Fruit fly (Drosophila melanogaster) whole organism, embryonic: ENCODE results near the gene CG31388.

Source experiments
- Bdp1 ChIP-seq: fragments of 200-800 bp; sonication (Bioruptor generic); optimal IDR thresholded peaks from 3 replicates; lab custom pipeline; 2016; ENCODE audit warnings: missing biosample characterization, missing genetic modification characterization
- CG1024 ChIP-seq: fragments of 200-800 bp; sonication (Bioruptor generic); IDR thresholded peaks from 2 replicates; pipeline ENCODE4 v1.3.6; 2022; ENCODE audit warnings: missing biosample characterization, missing genetic modification characterization
- CG11093 ChIP-seq: fragments of 200-800 bp; sonication (Bioruptor generic); IDR thresholded peaks from 3 replicates; pipeline ENCODE4 v1.3.6; 2022; ENCODE audit warnings: missing biosample characterization, missing genetic modification characterization
- CG12299 ChIP-seq: fragments of 200-800 bp; sonication (Bioruptor generic); optimal IDR thresholded peaks from 2 replicates; lab custom pipeline; 2018; ENCODE audit warnings: missing biosample characterization, mild to moderate bottlenecking, missing genetic modification characterization
- CG13424 ChIP-seq: fragments of 200-800 bp; sonication (Bioruptor generic); optimal IDR thresholded peaks from 2 replicates; lab custom pipeline; 2019; ENCODE audit warnings: missing biosample characterization, mild to moderate bottlenecking, missing genetic modification characterization, moderate library complexity
- CG14710 ChIP-seq: fragments of 200-800 bp; sonication (Bioruptor generic); optimal IDR thresholded peaks from 3 replicates; lab custom pipeline; 2019; ENCODE audit warnings: missing biosample characterization, mild to moderate bottlenecking, missing genetic modification characterization, moderate library complexity
- CG17568 ChIP-seq: fragments of 200-800 bp; sonication (Bioruptor generic); optimal IDR thresholded peaks from 2 replicates; lab custom pipeline; 2018; ENCODE audit warnings: missing biosample characterization, mild to moderate bottlenecking, missing genetic modification characterization, moderate library complexity
- CG17912 ChIP-seq: fragments of 200-800 bp; sonication (Bioruptor generic); optimal IDR thresholded peaks from 2 replicates; lab custom pipeline; 2018; ENCODE audit warnings: missing biosample characterization, mild to moderate bottlenecking, missing genetic modification characterization
- CG2116 ChIP-seq: fragments of 200-800 bp; sonication (Bioruptor generic); optimal IDR thresholded peaks from 3 replicates; lab custom pipeline; 2018; ENCODE audit warnings: missing biosample characterization, mild to moderate bottlenecking, missing genetic modification characterization
- CG3065 ChIP-seq: fragments of 200-800 bp; sonication (Bioruptor generic); optimal IDR thresholded peaks from 2 replicates; lab custom pipeline; 2016; ENCODE audit warnings: missing biosample characterization, missing genetic modification characterization
- CG3281 ChIP-seq: fragments of 200-800 bp; sonication (Bioruptor generic); optimal IDR thresholded peaks from 3 replicates; lab custom pipeline; 2017; ENCODE audit warnings: missing biosample characterization, mild to moderate bottlenecking, missing genetic modification characterization
- CG33557 ChIP-seq: fragments of 200-800 bp; sonication (Bioruptor generic); optimal IDR thresholded peaks from 2 replicates; lab custom pipeline; 2019; ENCODE audit warnings: missing biosample characterization, mild to moderate bottlenecking, missing genetic modification characterization, moderate library complexity
- CG5180 ChIP-seq: fragments of 200-800 bp; sonication (Bioruptor generic); optimal IDR thresholded peaks from 3 replicates; lab custom pipeline; 2017; ENCODE audit warnings: missing biosample characterization, missing genetic modification characterization, mild to moderate bottlenecking, moderate library complexity, missing genetic modification reagents
- CG6654 ChIP-seq: fragments of 200-800 bp; sonication (Bioruptor generic); optimal IDR thresholded peaks from 2 replicates; lab custom pipeline; 2017; ENCODE audit warnings: missing biosample characterization, mild to moderate bottlenecking, missing genetic modification characterization
- CG6689 ChIP-seq: fragments of 200-800 bp; sonication (Bioruptor generic); IDR thresholded peaks from 2 replicates; pipeline ENCODE4 v1.3.6; 2022; ENCODE audit warnings: missing biosample characterization, missing genetic modification characterization
- CG8388 ChIP-seq: fragments of 200-800 bp; sonication (Bioruptor generic); optimal IDR thresholded peaks from 2 replicates; lab custom pipeline; 2019; ENCODE audit warnings: missing biosample characterization, mild to moderate bottlenecking, missing genetic modification characterization, moderate library complexity
- CG9727 ChIP-seq: fragments of 200-800 bp; sonication (Bioruptor generic); optimal IDR thresholded peaks from 3 replicates; lab custom pipeline; 2017; ENCODE audit warnings: missing biosample characterization, mild to moderate bottlenecking, missing genetic modification characterization
- CG9797 ChIP-seq: fragments of 200-800 bp; sonication (Bioruptor generic); optimal IDR thresholded peaks from 3 replicates; lab custom pipeline; 2018; ENCODE audit warnings: missing biosample characterization, mild to moderate bottlenecking, missing genetic modification characterization
- Dll ChIP-seq: fragments of 200-800 bp; sonication (Bioruptor generic); IDR thresholded peaks from 4 replicates; pipeline ENCODE4 v1.3.6; 2022; ENCODE audit warnings: missing biosample characterization, missing genetic modification characterization; ENCODE audit not compliant: partially characterized antibody
- Dp ChIP-seq: fragments of 200-800 bp; sonication (Bioruptor generic); optimal IDR thresholded peaks from 2 replicates; lab custom pipeline; 2018; ENCODE audit warnings: missing biosample characterization, mild to moderate bottlenecking, missing genetic modification characterization, moderate library complexity
- HmgD ChIP-seq: fragments of 200-800 bp; sonication (Bioruptor generic); optimal IDR thresholded peaks from 3 replicates; lab custom pipeline; 2016; ENCODE audit warnings: missing biosample characterization, missing genetic modification characterization
- HmgZ ChIP-seq: fragments of 200-800 bp; sonication (Bioruptor generic); optimal IDR thresholded peaks from 2 replicates; lab custom pipeline; 2018; ENCODE audit warnings: missing biosample characterization, mild to moderate bottlenecking, missing genetic modification characterization
- Hmr ChIP-seq: fragments of 200-800 bp; sonication (Bioruptor generic); optimal IDR thresholded peaks from 3 replicates; lab custom pipeline; 2017; ENCODE audit warnings: mild to moderate bottlenecking, missing biosample characterization, missing genetic modification reagents, missing genetic modification characterization
- Hr39 ChIP-seq: fragments of >200 bp; optimal IDR thresholded peaks from 2 replicates; lab custom pipeline; 2017
- Med ChIP-seq: fragments of 200-800 bp; sonication (Bioruptor generic); peaks from one replicate; lab custom pipeline; 2016; ENCODE audit warnings: missing biosample characterization, missing genetic modification characterization, mild to moderate bottlenecking, inconsistent platforms, moderate library complexity
- Rx ChIP-seq: fragments of 200-800 bp; sonication (Bioruptor generic); IDR thresholded peaks from 2 replicates; pipeline ENCODE4 v1.3.6; 2022; ENCODE audit warnings: missing biosample characterization, missing genetic modification characterization
- Sin3A ChIP-seq: fragments of >200 bp; optimal IDR thresholded peaks from 2 replicates; lab custom pipeline; 2018
- amos ChIP-seq: fragments of 200-800 bp; sonication (Bioruptor generic); IDR thresholded peaks from 2 replicates; pipeline ENCODE4 v1.3.6; 2022; ENCODE audit warnings: missing biosample characterization, missing genetic modification characterization; ENCODE audit not compliant: partially characterized antibody
- corto ChIP-seq: fragments of 200-800 bp; sonication (Bioruptor generic); optimal IDR thresholded peaks from 2 replicates; lab custom pipeline; 2016; ENCODE audit warnings: missing biosample characterization, mild to moderate bottlenecking, missing genetic modification characterization, moderate library complexity
- dm ChIP-seq: fragments of 200-800 bp; sonication (Bioruptor generic); optimal IDR thresholded peaks from 3 replicates; lab custom pipeline; 2016; ENCODE audit warnings: missing biosample characterization, missing genetic modification characterization
- dmrt99B ChIP-seq: fragments of 200-800 bp; sonication (Bioruptor generic); optimal IDR thresholded peaks from 2 replicates; lab custom pipeline; 2018; ENCODE audit warnings: missing biosample characterization, mild to moderate bottlenecking, missing genetic modification characterization, moderate library complexity
- emc ChIP-seq: fragments of 200-800 bp; sonication (Bioruptor generic); optimal IDR thresholded peaks from 2 replicates; lab custom pipeline; 2016; ENCODE audit warnings: missing biosample characterization, missing genetic modification characterization
- fd64A ChIP-seq: fragments of 200-800 bp; sonication (Bioruptor generic); optimal IDR thresholded peaks from 3 replicates; lab custom pipeline; 2018; ENCODE audit warnings: missing biosample characterization, mild to moderate bottlenecking, missing genetic modification characterization
- fu2 ChIP-seq: fragments of 200-800 bp; sonication (Bioruptor generic); optimal IDR thresholded peaks from 2 replicates; lab custom pipeline; 2016; ENCODE audit warnings: missing biosample characterization, missing genetic modification characterization
- gcm ChIP-seq: fragments of 200-800 bp; sonication (Bioruptor generic); optimal IDR thresholded peaks from 2 replicates; lab custom pipeline; 2019; ENCODE audit warnings: missing biosample characterization, mild to moderate bottlenecking, missing genetic modification characterization, moderate library complexity
- gfzf ChIP-seq: fragments of 200-800 bp; sonication (Bioruptor generic); optimal IDR thresholded peaks from 2 replicates; lab custom pipeline; 2016; ENCODE audit warnings: missing biosample characterization, mild to moderate bottlenecking, missing genetic modification characterization, moderate library complexity
- grau ChIP-seq: fragments of 200-800 bp; optimal IDR thresholded peaks from 3 replicates; lab custom pipeline; 2019; ENCODE audit warnings: missing biosample characterization, mild to moderate bottlenecking, missing genetic modification characterization, moderate library complexity
- gsb ChIP-seq: fragments of 200-800 bp; sonication (Bioruptor generic); IDR thresholded peaks from 2 replicates; pipeline ENCODE4 v1.3.6; 2022; ENCODE audit warnings: missing biosample characterization, missing genetic modification characterization
- gt ChIP-seq: fragments of 200-800 bp; sonication (Bioruptor generic); IDR thresholded peaks from 2 replicates; pipeline ENCODE4 v1.3.6; 2022; ENCODE audit warnings: missing biosample characterization, missing genetic modification characterization
- insv ChIP-seq, 2 experiments: fragments of 200-800 bp; sonication (Bioruptor generic); optimal IDR thresholded peaks; 3 replicates each; lab custom pipeline; 2016 to 2018; ENCODE audit warnings: missing biosample characterization in 2 of 2, missing genetic modification characterization in 2 of 2
- knrl ChIP-seq: fragments of 200-800 bp; sonication (Bioruptor generic); IDR thresholded peaks from 3 replicates; pipeline ENCODE4 v1.3.6; 2022; ENCODE audit warnings: missing biosample characterization, missing genetic modification characterization; ENCODE audit not compliant: partially characterized antibody
- nerfin-1 ChIP-seq: fragments of 200-800 bp; sonication (Bioruptor generic); optimal IDR thresholded peaks from 3 replicates; lab custom pipeline; 2019; ENCODE audit warnings: missing biosample characterization, mild to moderate bottlenecking, missing genetic modification characterization, moderate library complexity
- repo ChIP-seq: fragments of 200-800 bp; sonication (Bioruptor generic); optimal IDR thresholded peaks from 2 replicates; lab custom pipeline; 2016; ENCODE audit warnings: missing biosample characterization, missing genetic modification characterization
- row ChIP-seq: fragments of 200-800 bp; sonication (Bioruptor generic); IDR thresholded peaks from 3 replicates; pipeline ENCODE4 v1.3.6; 2022; ENCODE audit warnings: missing biosample characterization, missing genetic modification characterization
- sc ChIP-seq, 3 experiments: fragments of >200 bp in 2 of 3; fragments of 200-800 bp in 1 of 3; sonication (Bioruptor generic) in 1 of 3; optimal IDR thresholded peaks; 2 replicates in 2 of 3; 3 replicates in 1 of 3; lab custom pipeline; 2017; ENCODE audit warnings: mild to moderate bottlenecking in 1 of 3, missing biosample characterization in 1 of 3, missing genetic modification characterization in 1 of 3, missing genetic modification reagents in 1 of 3
- schlank ChIP-seq: fragments of 200-800 bp; sonication (Bioruptor generic); optimal IDR thresholded peaks from 2 replicates; lab custom pipeline; 2018; ENCODE audit warnings: missing biosample characterization, mild to moderate bottlenecking, missing genetic modification characterization
- sqz ChIP-seq: fragments of 200-800 bp; sonication (Bioruptor generic); optimal IDR thresholded peaks from 3 replicates; lab custom pipeline; 2018; ENCODE audit warnings: missing biosample characterization, mild to moderate bottlenecking, missing genetic modification characterization
- stwl ChIP-seq: fragments of 200-800 bp; sonication (Bioruptor generic); optimal IDR thresholded peaks from 3 replicates; lab custom pipeline; 2018; ENCODE audit warnings: missing biosample characterization, mild to moderate bottlenecking, missing genetic modification characterization, moderate library complexity
- trem ChIP-seq: fragments of 200-800 bp; optimal IDR thresholded peaks from 3 replicates; lab custom pipeline; 2019; ENCODE audit warnings: missing biosample characterization, mild to moderate bottlenecking, missing genetic modification characterization, moderate library complexity
- vvl ChIP-seq: fragments of 200-800 bp; sonication (Bioruptor generic); IDR thresholded peaks from 2 replicates; pipeline ENCODE4 v1.3.6; 2022; ENCODE audit warnings: missing biosample characterization, missing genetic modification characterization
- zf30C ChIP-seq: fragments of 200-800 bp; sonication (Bioruptor generic); optimal IDR thresholded peaks from 3 replicates; lab custom pipeline; 2018; ENCODE audit warnings: missing biosample characterization, mild to moderate bottlenecking, missing genetic modification characterization

The CG31388 gene

dm6 chr3R:11234918-11235371, 2.7 kb upstream of the CG31388 start, which contains the start of the genes Arfip and CG17721 (continued):
- TF ChIP-seq dmrt99B (tag; lab: Kevin White, UChicago) (no peak), dm (GFP tag; lab: Kevin White, UChicago) (no peak), stwl (tag; lab: Kevin White, UChicago) (peak; percentile 44), HmgD (GFP tag; lab: Kevin White, UChicago) (no peak), row (GFP tag; lab: Robert Waterston, UW) (peak; percentile 63), CG6689 (GFP tag; lab: Robert Waterston, UW) (no peak), Sin3A (lab: Kevin White, UChicago) (peak; percentile 93), schlank (tag; lab: Kevin White, UChicago) (no peak), CG17912 (GFP tag; lab: Kevin White, UChicago) (no peak), amos (peak; percentile 34), CG1024 (GFP tag; lab: Robert Waterston, UW) (no peak), CG17568 (no peak), CG6654 (GFP tag; lab: Kevin White, UChicago) (peak; percentile 67), grau (tag; lab: Kevin White, UChicago) (peak; percentile 20), sqz (no peak), CG5180 (GFP tag; lab: Kevin White, UChicago) (no peak), CG3281 (no peak), CG9797 (GFP tag; lab: Kevin White, UChicago) (peak; percentile 92), gfzf (GFP tag; lab: Kevin White, UChicago) (peak; percentile 95), gsb (GFP tag; lab: Robert Waterston, UW) (no peak), zf30C (GFP tag; lab: Kevin White, UChicago) (no peak), Dp (GFP tag; lab: Kevin White, UChicago) (peak; percentile 44), CG33557 (no peak), fu2 (no peak), CG14710 (tag; lab: Kevin White, UChicago) (peak; percentile 93), Med (GFP tag; lab: Kevin White, UChicago) (peak; percentile 51), HmgZ (tag; lab: Kevin White, UChicago) (peak; percentile 35), CG2116 (GFP tag; lab: Kevin White, UChicago) (peak; percentile 21), CG3065 (GFP tag; lab: Kevin White, UChicago) (no peak), vvl (no peak), trem (tag; lab: Kevin White, UChicago) (peak; percentile 74), fd64A (no peak), repo (GFP tag; lab: Kevin White, UChicago) (no peak), nerfin-1 (tag; lab: Kevin White, UChicago) (peak; percentile 9), sc (optimal IDR thresholded peaks at IDR 0.05; lab: Kevin White, UChicago) (no peak), sc (GFP tag; optimal IDR thresholded peaks at IDR 0.05; lab: Kevin White, UChicago) (no peak), emc (GFP tag; lab: Kevin White, UChicago) (no peak), corto (GFP tag; lab: Kevin White, UChicago) (no peak), CG13424 (no peak), CG12299 (tag; lab: Kevin White, UChicago) (peak; percentile 26), CG11093 (GFP tag; lab: Robert Waterston, UW) (no peak), Bdp1 (no peak), gcm (GFP tag; lab: Kevin White, UChicago) (no peak), insv (GFP tag; optimal IDR thresholded peaks at IDR 0.05; lab: Kevin White, UChicago) (peak in 1 of 2 experiments; percentile 30), knrl (GFP tag; lab: Robert Waterston, UW) (peak; percentile 33; the same call in 1 of the 3 replicates), CG9727 (peak; percentile 7), CG8388 (GFP tag; lab: Kevin White, UChicago) (peak; percentile 54), Hr39 (no peak), Rx (GFP tag; lab: Robert Waterston, UW) (no peak), Hmr (GFP tag; lab: Kevin White, UChicago) (no peak), Dll (GFP tag; lab: Robert Waterston, UW) (no peak), gt (GFP tag; lab: Robert Waterston, UW) (no peak)
